Fruit fly (Drosophila melanogaster) whole organism, prepupa: ENCODE results near the gene CG8838.

Experiments
- Blimp-1 ChIP-seq: fragments of 200-800 bp; sonication (Bioruptor generic); optimal IDR thresholded peaks from 3 replicates; lab custom pipeline; 2017; ENCODE audit warnings: missing biosample characterization, missing genetic modification characterization, mild to moderate bottlenecking, moderate library complexity, missing genetic modification reagents
- CG10669 ChIP-seq: fragments of 200-800 bp; sonication (Bioruptor generic); optimal IDR thresholded peaks from 3 replicates; lab custom pipeline; 2018; ENCODE audit warnings: missing biosample characterization, mild to moderate bottlenecking, missing genetic modification characterization, moderate library complexity
- CG11294 ChIP-seq: fragments of 200-800 bp; sonication (Bioruptor generic); IDR thresholded peaks from 2 replicates; pipeline ENCODE4 v1.3.6; 2022; ENCODE audit warnings: missing biosample characterization, missing genetic modification characterization
- CG11902 ChIP-seq: fragments of 200-800 bp; sonication (Bioruptor generic); optimal IDR thresholded peaks from 3 replicates; lab custom pipeline; 2016; ENCODE audit warnings: missing biosample characterization, missing genetic modification characterization
- CG15336 ChIP-seq: fragments of 200-800 bp; sonication (Bioruptor generic); IDR thresholded peaks from 2 replicates; pipeline ENCODE4 v1.3.6; 2022; ENCODE audit warnings: missing biosample characterization, missing genetic modification characterization
- CG16779 ChIP-seq: fragments of 200-800 bp; sonication (Bioruptor generic); optimal IDR thresholded peaks from 3 replicates; lab custom pipeline; 2017; ENCODE audit warnings: missing biosample characterization, mild to moderate bottlenecking, missing genetic modification characterization
- CG3032 ChIP-seq: fragments of 200-800 bp; optimal IDR thresholded peaks from 2 replicates; lab custom pipeline; 2019; ENCODE audit warnings: missing biosample characterization, mild to moderate bottlenecking, missing genetic modification characterization, moderate library complexity
- CG31627 ChIP-seq: fragments of 200-800 bp; sonication (Bioruptor generic); optimal IDR thresholded peaks from 3 replicates; lab custom pipeline; 2016; ENCODE audit warnings: missing biosample characterization, missing genetic modification characterization
- CG32006 ChIP-seq: fragments of 200-800 bp; sonication (Bioruptor generic); optimal IDR thresholded peaks from 3 replicates; lab custom pipeline; 2017; ENCODE audit warnings: missing biosample characterization, mild to moderate bottlenecking, missing genetic modification characterization
- CG34406 ChIP-seq: fragments of 200-800 bp; sonication (Bioruptor generic); optimal IDR thresholded peaks from 3 replicates; lab custom pipeline; 2016; ENCODE audit warnings: missing biosample characterization, missing genetic modification characterization
- CG4318 ChIP-seq: fragments of 200-800 bp; sonication (Bioruptor generic); optimal IDR thresholded peaks from 3 replicates; lab custom pipeline; 2017; ENCODE audit warnings: missing biosample characterization, mild to moderate bottlenecking, missing genetic modification characterization
- CG8632 ChIP-seq: fragments of 200-800 bp; sonication (Bioruptor generic); optimal IDR thresholded peaks from 3 replicates; lab custom pipeline; 2016; ENCODE audit warnings: missing biosample characterization, missing genetic modification characterization
- Eip93F ChIP-seq: fragments of 200-800 bp; sonication (Bioruptor generic); optimal IDR thresholded peaks from 2 replicates; lab custom pipeline; 2016; ENCODE audit warnings: missing biosample characterization, mild to moderate bottlenecking, missing genetic modification characterization
- Ets21C ChIP-seq: fragments of 200-800 bp; sonication (Bioruptor generic); optimal IDR thresholded peaks from 3 replicates; lab custom pipeline; 2016; ENCODE audit warnings: missing biosample characterization, missing genetic modification characterization
- Hr38 ChIP-seq: sonication (Bioruptor generic); optimal IDR thresholded peaks from 2 replicates; lab custom pipeline; 2016; ENCODE audit warnings: missing biosample characterization, missing genetic modification characterization
- Lpt ChIP-seq: fragments of 200-800 bp; sonication (Bioruptor generic); optimal IDR thresholded peaks from 3 replicates; lab custom pipeline; 2016; ENCODE audit warnings: missing biosample characterization, missing genetic modification characterization
- OdsH ChIP-seq: fragments of 200-800 bp; sonication (Bioruptor generic); optimal IDR thresholded peaks from 3 replicates; lab custom pipeline; 2016; ENCODE audit warnings: missing biosample characterization, missing genetic modification characterization
- Sox102F ChIP-seq: fragments of 200-800 bp; sonication (Bioruptor generic); optimal IDR thresholded peaks from 2 replicates; lab custom pipeline; 2016; ENCODE audit warnings: missing biosample characterization, mild to moderate bottlenecking, missing genetic modification characterization
- acj6 ChIP-seq: fragments of 200-800 bp; sonication (Bioruptor generic); optimal IDR thresholded peaks from 3 replicates; lab custom pipeline; 2016; ENCODE audit warnings: missing biosample characterization, missing genetic modification characterization
- cyc ChIP-seq: fragments of 200-800 bp; sonication (Bioruptor generic); optimal IDR thresholded peaks from 3 replicates; lab custom pipeline; 2016; ENCODE audit warnings: missing biosample characterization, missing genetic modification characterization
- dac ChIP-seq: fragments of 200-800 bp; sonication (Bioruptor generic); optimal IDR thresholded peaks from 2 replicates; lab custom pipeline; 2017; ENCODE audit warnings: missing biosample characterization, mild to moderate bottlenecking, missing genetic modification characterization
- eg ChIP-seq: fragments of 200-800 bp; sonication (Bioruptor generic); IDR thresholded peaks from 3 replicates; pipeline ENCODE4 v1.3.6; 2022; ENCODE audit warnings: missing biosample characterization, missing genetic modification characterization
- esn ChIP-seq: fragments of 200-800 bp; sonication (Bioruptor generic); optimal IDR thresholded peaks from 2 replicates; lab custom pipeline; 2016; ENCODE audit warnings: missing biosample characterization, mild to moderate bottlenecking, missing genetic modification characterization, moderate library complexity
- fd85E ChIP-seq: fragments of 200-800 bp; sonication (Bioruptor generic); optimal IDR thresholded peaks from 3 replicates; lab custom pipeline; 2016; ENCODE audit warnings: missing biosample characterization, missing genetic modification characterization
- fkh ChIP-seq: fragments of 200-800 bp; sonication (Bioruptor generic); optimal IDR thresholded peaks from 3 replicates; lab custom pipeline; 2017; ENCODE audit warnings: missing biosample characterization, mild to moderate bottlenecking, missing genetic modification characterization, moderate library complexity
- ss ChIP-seq, 2 experiments: fragments of 200-800 bp; sonication (Bioruptor generic); optimal IDR thresholded peaks; 2 replicates in 1 of 2; 3 replicates in 1 of 2; lab custom pipeline; 2017 to 2018; ENCODE audit warnings: mild to moderate bottlenecking in 2 of 2, missing biosample characterization in 2 of 2, missing genetic modification characterization in 2 of 2, moderate library complexity in 1 of 2
- svp ChIP-seq: fragments of 200-800 bp; sonication (Bioruptor generic); peaks from one replicate; lab custom pipeline; 2016; ENCODE audit warnings: missing biosample characterization, missing genetic modification characterization
- topi ChIP-seq: fragments of 200-800 bp; sonication (Bioruptor generic); optimal IDR thresholded peaks from 3 replicates; lab custom pipeline; 2016; ENCODE audit warnings: missing biosample characterization, missing genetic modification characterization
- vri ChIP-seq: fragments of 200-800 bp; sonication (Bioruptor generic); optimal IDR thresholded peaks from 3 replicates; lab custom pipeline; 2016; ENCODE audit warnings: missing biosample characterization, mild to moderate bottlenecking, missing genetic modification characterization

Gene CG8838

dm6 chr2L:3356790-3357696 lies at the start of gene CG8838:
Gene CG8838, plus strand, starts transcription at chr2L:3357646.
- TF ChIP-seq svp (GFP tag; lab: Kevin White, UChicago), result peak; percentile 83
- TF ChIP-seq cyc, result no peak
- peak; percentile 6 for TF ChIP-seq vri
- TF ChIP-seq Hr38 (GFP tag; lab: Kevin White, UChicago), result no peak
- peak; percentile 92 for TF ChIP-seq Eip93F (GFP tag; lab: Kevin White, UChicago)
- no peak for TF ChIP-seq esn (GFP tag; lab: Kevin White, UChicago)
- no peak for TF ChIP-seq Ets21C (GFP tag; lab: Kevin White, UChicago)

- TF ChIP-seq CG15336 (GFP tag; lab: Robert Waterston, UW), result no peak
- no peak for TF ChIP-seq CG34406 (GFP tag; lab: Kevin White, UChicago)
- TF ChIP-seq CG16779, result no peak
- TF ChIP-seq CG10669 (GFP tag; lab: Kevin White, UChicago), result no peak
- no peak for TF ChIP-seq OdsH (GFP tag; lab: Kevin White, UChicago)
- TF ChIP-seq CG11902 (GFP tag; lab: Kevin White, UChicago), result no peak
- no peak for TF ChIP-seq ss (GFP tag; optimal IDR thresholded peaks at IDR 0.05; lab: Kevin White, UChicago)
- no peak for TF ChIP-seq CG4318 (GFP tag; lab: Kevin White, UChicago)
- TF ChIP-seq CG31627 (GFP tag; lab: Kevin White, UChicago), result no peak
- TF ChIP-seq acj6 (GFP tag; lab: Kevin White, UChicago), result no peak
- no peak for TF ChIP-seq CG3032 (tag; lab: Kevin White, UChicago)
- TF ChIP-seq dac (GFP tag; lab: Kevin White, UChicago), result no peak
- no peak for TF ChIP-seq fd85E (GFP tag; lab: Kevin White, UChicago)
- no peak for TF ChIP-seq eg (GFP tag; lab: Robert Waterston, UW)
- no peak for TF ChIP-seq Sox102F (GFP tag; lab: Kevin White, UChicago)
- TF ChIP-seq Lpt, result no peak
Measured at dm6 chr2L:3308529-3309272, 48.7 kb upstream of the CG8838 start, which contains the start of gene CG15406. Gene CG15406, plus strand, starts transcription at chr2L:3309222.

- TF ChIP-seq Blimp-1 (peak; percentile 87), CG11294 (GFP tag; lab: Robert Waterston, UW) (no peak)
Measured at dm6 chr2L:3319731-3320295, 37.6 kb upstream of the CG8838 start, which contains the start of the genes Fign and CG8837. Gene Fign, minus strand, starts transcription at chr2L:3319872. Gene CG8837, plus strand, starts transcription at chr2L:3320245.

- TF ChIP-seq fkh (GFP tag; lab: Kevin White, UChicago) (peak; percentile 53), Lpt (no peak)
Measured at dm6 chr2L:3323319-3324287, 33.8 kb upstream of the CG8838 start, which contains the start of gene CG33281. Gene CG33281, plus strand, starts transcription at chr2L:3324237.

dm6 chr2L:3327603-3328002 lies 29.8 kb upstream of the CG8838 start, which contains the start of gene CG33282:
Gene CG33282, plus strand, starts transcription at chr2L:3327903.
- TF ChIP-seq CG4318 (GFP tag; lab: Kevin White, UChicago) (no peak), Ets21C (GFP tag; lab: Kevin White, UChicago) (no peak), topi (GFP tag; lab: Kevin White, UChicago) (no peak), Blimp-1 (no peak), esn (GFP tag; lab: Kevin White, UChicago) (no peak), CG32006 (no peak), CG8632 (no peak), svp (GFP tag; lab: Kevin White, UChicago) (peak; percentile 9)
